Comparison of ENCODE assay signal across 1 fruit fly cellular context in the genomic region with DNA sequence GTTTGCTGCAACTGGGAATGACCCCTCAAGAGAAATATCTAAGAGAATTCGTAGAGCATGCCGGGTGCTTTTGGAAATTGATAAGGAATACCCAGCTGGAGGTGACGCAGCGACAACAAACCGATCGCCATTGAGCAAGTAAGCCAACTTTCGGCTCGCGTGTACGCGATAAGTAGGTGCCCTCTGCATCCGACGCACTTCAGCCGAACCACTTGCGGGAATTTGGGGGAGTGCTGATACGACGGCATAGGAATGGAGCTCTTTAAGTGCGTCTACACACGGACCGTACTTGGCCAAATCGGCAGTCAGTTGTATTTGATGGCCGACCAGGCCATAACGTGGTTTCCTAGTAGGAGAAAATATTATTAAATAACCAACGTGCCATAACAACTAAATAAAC.
A peak's percentile ranks its signal among the peaks of the same experiment; 100 is the strongest.
TF ChIP-seq lines count a peak whose summit lies in the region.

A gene (plus strand): TSS at position 277 of the 400 bp plus-strand sequence.

TF ChIP-seq in whole organism, embryonic, 481 proteins besides CTCF, POLR2A, EP300 and RAD21 (continued from another document):
- TF ChIP-seq CG9437 (GFP tag; optimal IDR thresholded peaks at IDR 0.05; lab: Kevin White, UChicago) (no peak), stc (GFP tag; IDR thresholded peaks at IDR 0.05; lab: Robert Waterston, UW) (peak; percentile 12; the same call in 1 of the 2 replicates), CG10543 (GFP tag; optimal IDR thresholded peaks at IDR 0.05; lab: Kevin White, UChicago) (peak; percentile 1), BtbVII (GFP tag; optimal IDR thresholded peaks at IDR 0.05; lab: Kevin White, UChicago) (no peak), Dip2 (GFP tag; IDR thresholded peaks at IDR 0.05; lab: Robert Waterston, UW) (no peak), CG1603 (tag; optimal IDR thresholded peaks at IDR 0.05; lab: Kevin White, UChicago) (no peak), row (GFP tag; IDR thresholded peaks at IDR 0.05; lab: Robert Waterston, UW) (peak; percentile 16; the same call in 1 of the 3 replicates), z (GFP tag; IDR thresholded peaks at IDR 0.05; lab: Robert Waterston, UW) (no peak), nmo (GFP tag; optimal IDR thresholded peaks at IDR 0.05; lab: Kevin White, UChicago) (no peak), CG30431 (GFP tag; optimal IDR thresholded peaks at IDR 0.05; lab: Kevin White, UChicago) (no peak), CG4424 (GFP tag; optimal IDR thresholded peaks at IDR 0.05; lab: Kevin White, UChicago) (no peak), grau (tag; optimal IDR thresholded peaks at IDR 0.05; lab: Kevin White, UChicago) (no peak), Dek (tag; optimal IDR thresholded peaks at IDR 0.05; lab: Kevin White, UChicago) (no peak), cwo (GFP tag; optimal IDR thresholded peaks at IDR 0.05; lab: Kevin White, UChicago) (peak; percentile 86), croc (GFP tag; conservative IDR thresholded peaks at IDR 0.05; lab: Robert Waterston, UW) (no peak), CG9215 (GFP tag; IDR thresholded peaks at IDR 0.05; lab: Robert Waterston, UW) (no peak), CG10366 (GFP tag; IDR thresholded peaks at IDR 0.05; lab: Robert Waterston, UW) (no peak), CG10267 (tag; optimal IDR thresholded peaks at IDR 0.05; lab: Kevin White, UChicago) (no peak), lab (GFP tag; optimal IDR thresholded peaks at IDR 0.05; lab: Kevin White, UChicago) (no peak), CG17612 (GFP tag; IDR thresholded peaks at IDR 0.05; lab: Robert Waterston, UW) (no peak), H2.0 (GFP tag; IDR thresholded peaks at IDR 0.05; lab: Robert Waterston, UW) (no peak), CG13123 (GFP tag; optimal IDR thresholded peaks at IDR 0.05; lab: Kevin White, UChicago) (no peak), ems (GFP tag; optimal IDR thresholded peaks at IDR 0.05; lab: Kevin White, UChicago) (no peak), CG17359 (tag; optimal IDR thresholded peaks at IDR 0.05; lab: Kevin White, UChicago) (no peak), Hey (tag; optimal IDR thresholded peaks at IDR 0.05; lab: Kevin White, UChicago) (peak; percentile 76), Sry-δ (GFP tag; optimal IDR thresholded peaks at IDR 0.05; lab: Kevin White, UChicago) (no peak), HmgZ (tag; optimal IDR thresholded peaks at IDR 0.05; lab: Kevin White, UChicago) (peak; percentile 3), CG4707 (GFP tag; optimal IDR thresholded peaks at IDR 0.05; lab: Kevin White, UChicago) (no peak), Med (GFP tag; lab: Kevin White, UChicago) (peak; percentile 66), CG11696 (GFP tag; IDR thresholded peaks at IDR 0.05; lab: Robert Waterston, UW) (no peak), Blimp-1 (GFP tag; optimal IDR thresholded peaks at IDR 0.05; lab: Kevin White, UChicago) (no peak), gsb (GFP tag; IDR thresholded peaks at IDR 0.05; lab: Robert Waterston, UW) (no peak), CG12769 (tag; optimal IDR thresholded peaks at IDR 0.05; lab: Kevin White, UChicago) (peak; percentile 87), CG7372 (GFP tag; IDR thresholded peaks at IDR 0.05; lab: Robert Waterston, UW) (no peak), Dfd (GFP tag; optimal IDR thresholded peaks at IDR 0.05; lab: Kevin White, UChicago) (no peak), tll (GFP tag; optimal IDR thresholded peaks at IDR 0.05; lab: Kevin White, UChicago) (no peak), Fer1 (GFP tag; optimal IDR thresholded peaks at IDR 0.05; lab: Kevin White, UChicago) (no peak), CG34376 (GFP tag; optimal IDR thresholded peaks at IDR 0.05; lab: Kevin White, UChicago) (peak; percentile 39), exex (tag; optimal IDR thresholded peaks at IDR 0.05; lab: Kevin White, UChicago) (peak; percentile 28), CG16863 (GFP tag; optimal IDR thresholded peaks at IDR 0.05; lab: Kevin White, UChicago) (no peak), prd (optimal IDR thresholded peaks at IDR 0.05; lab: Kevin White, UChicago) (no peak), prd (GFP tag; IDR thresholded peaks at IDR 0.05; lab: Robert Waterston, UW) (no peak), CG14667 (GFP tag; IDR thresholded peaks at IDR 0.05; lab: Robert Waterston, UW) (no peak), Deaf1 (tag; optimal IDR thresholded peaks at IDR 0.05; lab: Kevin White, UChicago) (peak; percentile 86), CG1233 (GFP tag; optimal IDR thresholded peaks at IDR 0.05; lab: Kevin White, UChicago) (no peak), mam (GFP tag; optimal IDR thresholded peaks at IDR 0.05; lab: Kevin White, UChicago) (no peak), Fer2 (tag; optimal IDR thresholded peaks at IDR 0.05; lab: Kevin White, UChicago) (no peak), Rx (GFP tag; IDR thresholded peaks at IDR 0.05; lab: Robert Waterston, UW) (no peak), CG32532 (GFP tag; IDR thresholded peaks at IDR 0.05; lab: Robert Waterston, UW) (no peak), fd102C (GFP tag; optimal IDR thresholded peaks at IDR 0.05; lab: Kevin White, UChicago) (no peak), vnd (GFP tag; IDR thresholded peaks at IDR 0.05; lab: Robert Waterston, UW; ENCODE audit: partially characterized antibody) (peak; percentile 50; the same call in 1 of the 3 replicates), pita (GFP tag; optimal IDR thresholded peaks at IDR 0.05; lab: Kevin White, UChicago) (no peak), chinmo (GFP tag; IDR thresholded peaks at IDR 0.05; lab: Robert Waterston, UW; ENCODE audit: partially characterized antibody) (peak; percentile 66; the same call in 1 of the 4 replicates), GATAe (GFP tag; conservative IDR thresholded peaks at IDR 0.05; lab: Robert Waterston, UW) (peak; percentile 45; the same call in 1 of the 2 replicates), CG30020 (tag; optimal IDR thresholded peaks at IDR 0.05; lab: Kevin White, UChicago) (no peak), sna (GFP tag; IDR thresholded peaks at IDR 0.05; lab: Robert Waterston, UW; ENCODE audit: partially characterized antibody) (no peak), twi (tag; optimal IDR thresholded peaks at IDR 0.05; lab: Kevin White, UChicago) (no peak)
